Worm (Caenorhabditis elegans): ENCODE results near the gene chil-22.
"Not testable (repeated sequence)": the region's sequence is repeated elsewhere in the genome, so short reads cannot be mapped to it uniquely, and the experiment has no call there.

Gene chil-22

DNA sequence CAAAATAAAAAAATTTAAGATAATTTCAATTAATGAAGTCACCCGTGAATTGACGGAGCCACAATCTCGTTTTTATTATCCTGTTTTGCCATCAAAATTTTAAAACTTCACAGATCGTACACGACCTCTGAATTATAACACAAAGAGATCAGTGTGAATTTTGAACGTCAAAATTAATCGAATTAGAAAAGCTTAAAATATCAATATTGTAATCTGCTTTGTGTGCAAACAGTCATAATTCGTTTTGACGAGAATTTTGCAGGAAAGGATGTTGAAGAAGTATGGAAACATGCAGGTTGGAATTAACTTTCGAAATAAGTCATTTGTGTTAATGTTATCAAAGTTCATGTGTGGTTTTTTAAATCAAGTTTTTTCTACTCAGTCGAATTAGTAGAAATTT is 4.1 kb downstream of the chil-22 start, which contains the start of gene chil-21:
Gene chil-21, minus strand, starts transcription at position 101 of the 400 bp plus-strand sequence.
- TF ChIP-seq med-1 (GFP tag; optimal IDR thresholded peaks at IDR 0.05; ENCODE audit: insufficient read depth); klf-2 (GFP tag; conservative IDR thresholded peaks at IDR 0.05); tab-1 (GFP tag; IDR thresholded peaks at IDR 0.05): not testable (repeated sequence)

DNA sequence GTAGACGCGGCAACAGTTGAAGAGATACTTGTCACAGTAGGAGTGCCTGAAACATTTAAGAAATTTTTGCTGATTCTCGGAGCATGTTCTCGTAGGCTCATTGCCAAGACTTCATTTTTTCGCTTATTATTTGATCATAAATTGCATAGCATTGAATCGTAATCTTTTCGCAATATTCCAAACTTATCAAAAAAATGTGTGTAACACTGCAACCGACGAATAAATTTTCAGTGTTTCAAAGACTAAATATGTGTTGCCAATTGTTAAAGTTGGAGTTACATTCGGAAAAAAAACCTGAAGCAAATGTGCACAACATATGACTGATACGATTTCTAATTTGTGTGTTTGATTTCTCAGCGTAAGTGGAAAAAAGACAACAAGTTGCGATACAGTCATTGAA is 6.5 kb downstream of the chil-22 start, which contains the start of gene R09D1.14:
Gene R09D1.14, minus strand, starts transcription at position 101 of the 400 bp plus-strand sequence.
- TF ChIP-seq tab-1 (GFP tag; IDR thresholded peaks at IDR 0.05); klf-2 (GFP tag; conservative IDR thresholded peaks at IDR 0.05); T22C8.4 (GFP tag; IDR thresholded peaks at IDR 0.05): not testable (repeated sequence)

DNA sequence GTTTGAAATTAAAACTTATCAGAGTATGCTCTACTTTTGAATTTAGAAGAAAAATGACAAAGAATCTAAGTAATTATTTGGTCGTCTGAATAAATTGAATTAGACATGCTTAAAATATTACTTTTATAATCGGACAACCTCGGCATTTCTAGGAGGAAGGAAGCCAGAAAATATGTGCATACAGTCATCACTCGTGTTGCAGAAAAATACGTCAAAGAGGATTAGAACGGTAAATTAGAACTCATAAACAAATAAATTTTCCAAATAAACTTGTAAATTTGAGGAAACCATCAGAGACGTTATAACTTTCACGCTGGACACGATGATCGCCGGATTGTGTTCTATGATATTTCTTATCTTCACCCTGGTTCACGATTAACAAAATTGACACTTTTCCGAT is 11.7 kb downstream of the chil-22 start, which contains the start of gene chil-19:
Gene chil-19, minus strand, starts transcription at position 101 of the 400 bp plus-strand sequence.
- TF ChIP-seq ztf-29 (GFP tag; IDR thresholded peaks at IDR 0.05) (no peak), flt-1 (GFP tag; IDR thresholded peaks at IDR 0.05) (no peak), ref-1 (GFP tag; conservative IDR thresholded peaks at IDR 0.05) (no peak), med-1 (GFP tag; optimal IDR thresholded peaks at IDR 0.05; ENCODE audit: insufficient read depth) (no peak), ztf-23 (GFP tag; IDR thresholded peaks at IDR 0.05) (no peak), klf-2 (GFP tag; conservative IDR thresholded peaks at IDR 0.05) (no peak), cog-1 (tag; optimal IDR thresholded peaks at IDR 0.05) (no peak), tab-1 (GFP tag; IDR thresholded peaks at IDR 0.05) (no peak), T22C8.4 (GFP tag; IDR thresholded peaks at IDR 0.05) (no peak)

DNA sequence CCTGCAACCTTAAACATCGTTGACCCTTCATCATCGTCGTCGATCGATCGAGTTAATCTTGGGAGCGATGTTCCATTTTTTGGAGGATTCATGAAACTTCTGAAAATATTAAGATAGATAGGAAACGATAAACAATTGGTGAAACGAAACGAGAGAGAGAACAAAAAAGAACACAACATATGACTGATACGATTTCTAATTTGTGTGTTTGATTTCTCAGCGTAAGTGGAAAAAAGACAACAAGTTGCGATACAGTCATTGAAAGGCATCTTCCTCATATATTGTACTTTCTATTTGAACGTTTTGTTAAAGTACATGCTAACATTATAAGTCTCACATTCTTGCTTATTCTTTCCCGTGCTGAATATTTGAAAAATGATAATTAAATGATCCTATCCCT is 13.8 kb downstream of the chil-22 start, which contains the start of gene R09D1.12:
Gene R09D1.12, minus strand, starts transcription at position 101 of the 400 bp plus-strand sequence.
- TF ChIP-seq ztf-29 (GFP tag; IDR thresholded peaks at IDR 0.05); med-1 (GFP tag; optimal IDR thresholded peaks at IDR 0.05; ENCODE audit: insufficient read depth); ref-1 (GFP tag; conservative IDR thresholded peaks at IDR 0.05): not testable (repeated sequence)

DNA sequence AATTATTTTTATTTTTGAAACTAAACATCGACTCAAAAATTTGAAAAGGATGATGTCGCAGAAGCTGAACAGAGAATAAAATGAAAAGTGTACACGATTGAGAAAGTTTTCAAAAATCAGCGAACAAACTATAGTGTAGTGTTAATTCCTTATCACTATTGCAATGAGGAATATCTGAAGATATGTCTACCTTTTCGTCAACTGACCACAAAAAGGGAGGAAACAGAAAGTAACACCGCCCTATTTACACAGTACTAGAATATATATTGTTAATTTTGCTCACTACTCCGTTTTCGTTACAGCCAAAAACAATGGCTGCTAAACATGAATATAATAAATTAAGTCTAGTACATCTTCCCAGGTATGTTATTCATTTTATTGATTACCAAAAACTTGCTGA is 18.0 kb downstream of the chil-22 start, which contains the start of gene chil-18:
Gene chil-18, plus strand, starts transcription at position 301 of the 400 bp plus-strand sequence.
- TF ChIP-seq cog-1 (tag; optimal IDR thresholded peaks at IDR 0.05), result no peak
- no peak for TF ChIP-seq flt-1 (GFP tag; IDR thresholded peaks at IDR 0.05)
- no peak for TF ChIP-seq tab-1 (GFP tag; IDR thresholded peaks at IDR 0.05)
- no peak for TF ChIP-seq ref-1 (GFP tag; conservative IDR thresholded peaks at IDR 0.05)
- TF ChIP-seq ztf-23 (GFP tag; IDR thresholded peaks at IDR 0.05), result no peak
- TF ChIP-seq med-1 (GFP tag; optimal IDR thresholded peaks at IDR 0.05; ENCODE audit: insufficient read depth), result no peak
- TF ChIP-seq klf-2 (GFP tag; conservative IDR thresholded peaks at IDR 0.05), result no peak
- TF ChIP-seq ztf-29 (GFP tag; IDR thresholded peaks at IDR 0.05), result no peak
- TF ChIP-seq T22C8.4 (GFP tag; IDR thresholded peaks at IDR 0.05), result no peak

DNA sequence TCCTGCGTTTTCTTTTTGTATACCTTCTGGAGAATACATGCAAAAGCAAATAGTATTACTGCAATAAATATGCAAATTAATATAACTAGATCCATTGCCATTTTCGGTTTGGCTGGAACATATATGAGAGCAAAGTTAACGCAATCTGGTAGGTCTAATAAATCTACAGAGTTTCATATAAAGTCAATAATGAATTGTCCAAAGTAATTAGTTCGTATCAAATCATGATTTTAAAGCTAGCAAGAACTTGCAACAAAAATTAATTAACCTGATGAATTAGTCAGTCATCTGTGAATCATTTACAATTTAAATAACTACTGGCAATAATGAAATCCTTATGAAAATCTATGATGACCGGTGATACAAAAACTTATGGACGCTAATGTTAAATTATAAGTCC is 20.6 kb downstream of the chil-22 start, which contains the start of gene R09D1.13:
Gene R09D1.13, minus strand, starts transcription at position 101 of the 400 bp plus-strand sequence.
- no peak for TF ChIP-seq med-1 (GFP tag; optimal IDR thresholded peaks at IDR 0.05; ENCODE audit: insufficient read depth)
- no peak for TF ChIP-seq ztf-29 (GFP tag; IDR thresholded peaks at IDR 0.05)
- TF ChIP-seq tab-1 (GFP tag; IDR thresholded peaks at IDR 0.05), result no peak

DNA sequence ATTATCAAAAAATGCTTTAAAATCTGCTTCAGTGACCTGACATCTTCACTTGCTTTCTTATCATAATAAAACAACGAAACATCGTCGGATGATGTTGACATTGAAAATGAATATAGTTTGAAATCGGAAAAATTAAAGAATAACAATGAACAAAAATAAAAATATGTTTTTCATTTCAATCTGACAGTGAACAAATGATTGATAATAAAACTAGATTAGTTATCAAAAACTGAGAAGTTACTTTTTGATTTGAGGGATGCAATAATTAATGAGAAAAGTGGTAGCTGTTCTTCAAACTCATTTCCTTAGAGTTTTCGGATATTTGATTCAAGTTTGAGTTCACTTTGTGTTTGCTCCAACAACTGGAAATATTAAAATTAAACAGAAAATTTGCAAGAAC is 22.5 kb downstream of the chil-22 start, which contains the start of gene chil-15:
Gene chil-15, minus strand, starts transcription at position 101 of the 400 bp plus-strand sequence.
- TF ChIP-seq ztf-29 (GFP tag; IDR thresholded peaks at IDR 0.05) (no peak), ztf-23 (GFP tag; IDR thresholded peaks at IDR 0.05) (no peak), ref-1 (GFP tag; conservative IDR thresholded peaks at IDR 0.05) (no peak), flt-1 (GFP tag; IDR thresholded peaks at IDR 0.05) (no peak), T22C8.4 (GFP tag; IDR thresholded peaks at IDR 0.05) (no peak), tab-1 (GFP tag; IDR thresholded peaks at IDR 0.05) (no peak), cog-1 (tag; optimal IDR thresholded peaks at IDR 0.05) (no peak), klf-2 (GFP tag; conservative IDR thresholded peaks at IDR 0.05) (no peak), med-1 (GFP tag; optimal IDR thresholded peaks at IDR 0.05; ENCODE audit: insufficient read depth) (no peak)

DNA sequence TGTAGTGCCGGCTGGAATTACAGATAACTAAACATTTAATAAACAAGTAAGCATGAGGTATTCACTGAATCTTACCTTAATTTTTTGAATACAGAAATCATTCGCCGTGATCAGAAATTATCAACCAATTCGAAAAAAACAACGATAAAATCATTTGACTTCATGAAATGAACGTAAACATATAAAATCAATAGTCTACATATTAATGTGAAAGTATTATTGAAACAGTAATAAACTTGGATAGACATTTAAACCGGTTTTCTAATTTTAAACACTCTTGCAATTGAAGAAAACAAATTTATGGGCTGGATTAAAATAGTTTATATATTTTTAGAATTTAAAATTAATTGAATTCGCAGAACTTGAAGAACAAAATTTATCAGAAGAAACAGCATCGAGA is 24.2 kb downstream of the chil-22 start, which contains the start of gene chil-16:
Gene chil-16, minus strand, starts transcription at position 101 of the 400 bp plus-strand sequence.
- TF ChIP-seq flt-1 (GFP tag; IDR thresholded peaks at IDR 0.05), result no peak
- TF ChIP-seq klf-2 (GFP tag; conservative IDR thresholded peaks at IDR 0.05), result no peak
- TF ChIP-seq ztf-29 (GFP tag; IDR thresholded peaks at IDR 0.05), result no peak
- no peak for TF ChIP-seq ztf-23 (GFP tag; IDR thresholded peaks at IDR 0.05)

DNA sequence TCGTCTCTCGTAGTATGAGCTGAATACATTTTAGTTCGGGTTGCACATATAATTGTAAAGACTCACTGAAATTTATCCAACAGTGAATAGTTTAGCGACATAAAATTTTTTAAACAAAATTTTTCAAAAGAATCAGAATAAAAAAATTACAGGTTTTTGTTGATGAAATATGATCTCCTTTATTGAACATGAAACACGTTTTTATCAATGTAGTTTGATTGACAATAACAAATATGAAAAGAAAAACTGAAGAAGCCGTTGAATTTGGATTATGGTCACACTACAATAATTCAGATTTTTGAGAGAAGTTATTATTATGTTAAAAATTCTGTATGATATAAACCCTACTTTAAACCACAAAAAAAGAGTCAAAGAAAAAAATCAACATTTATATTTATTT is 25.9 kb downstream of the chil-22 start, which contains the start of gene chil-17:
Gene chil-17, minus strand, starts transcription at position 101 of the 400 bp plus-strand sequence.
- no peak for TF ChIP-seq ref-1 (GFP tag; conservative IDR thresholded peaks at IDR 0.05)
- TF ChIP-seq klf-2 (GFP tag; conservative IDR thresholded peaks at IDR 0.05), result no peak
- TF ChIP-seq ztf-23 (GFP tag; IDR thresholded peaks at IDR 0.05), result no peak

DNA sequence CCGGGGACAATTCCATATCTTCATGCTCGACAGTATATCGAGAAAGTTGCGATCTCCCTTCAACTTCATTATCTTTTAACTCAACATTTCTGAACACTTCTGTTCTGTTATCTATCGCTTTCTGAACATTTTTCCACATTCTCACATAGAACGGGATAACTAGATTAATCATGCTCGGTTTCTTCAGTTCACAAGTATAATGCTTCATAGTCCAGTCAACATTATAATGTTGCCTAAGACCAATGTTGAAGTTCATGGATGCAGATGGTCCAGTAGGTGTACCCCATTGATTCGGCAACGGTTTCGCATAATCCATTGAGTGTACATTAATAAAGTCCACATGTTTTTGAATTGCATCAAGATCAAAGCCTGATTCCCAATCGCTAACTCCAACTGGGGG is 27.1 kb downstream of the chil-22 start:
- TF ChIP-seq T22C8.4 (GFP tag; IDR thresholded peaks at IDR 0.05), result no peak
- TF ChIP-seq med-1 (GFP tag; optimal IDR thresholded peaks at IDR 0.05; ENCODE audit: insufficient read depth), result no peak
- TF ChIP-seq tab-1 (GFP tag; IDR thresholded peaks at IDR 0.05), result no peak
- TF ChIP-seq klf-2 (GFP tag; conservative IDR thresholded peaks at IDR 0.05), result no peak
- TF ChIP-seq ref-1 (GFP tag; conservative IDR thresholded peaks at IDR 0.05), result no peak
- TF ChIP-seq ztf-23 (GFP tag; IDR thresholded peaks at IDR 0.05), result no peak
- TF ChIP-seq cog-1 (tag; optimal IDR thresholded peaks at IDR 0.05), result no peak
- no peak for TF ChIP-seq ztf-29 (GFP tag; IDR thresholded peaks at IDR 0.05)
- no peak for TF ChIP-seq flt-1 (GFP tag; IDR thresholded peaks at IDR 0.05)

DNA sequence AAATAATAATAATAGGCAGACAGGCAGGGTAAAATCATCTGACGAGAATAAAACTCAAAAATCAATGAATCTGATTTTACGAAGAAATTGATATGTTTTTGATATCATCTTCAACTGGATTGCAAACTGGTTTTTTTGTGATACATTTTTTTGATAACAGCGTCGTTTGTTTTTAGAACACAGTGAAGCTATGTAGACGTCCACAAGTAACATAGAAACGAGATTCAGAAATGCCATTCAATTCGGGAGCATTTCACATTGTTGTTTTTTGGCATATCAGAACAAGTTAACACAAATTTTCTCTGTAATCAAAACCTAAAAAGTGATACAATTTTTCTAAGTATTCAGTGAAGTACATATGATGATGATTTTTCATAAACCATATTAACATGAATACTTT is 27.8 kb downstream of the chil-22 start, which contains the start of gene chil-13:
Gene chil-13, minus strand, starts transcription at position 101 of the 400 bp plus-strand sequence.
- TF ChIP-seq T22C8.4 (GFP tag; IDR thresholded peaks at IDR 0.05), result no peak
- TF ChIP-seq med-1 (GFP tag; optimal IDR thresholded peaks at IDR 0.05; ENCODE audit: insufficient read depth), result no peak
- no peak for TF ChIP-seq cog-1 (tag; optimal IDR thresholded peaks at IDR 0.05)
- no peak for TF ChIP-seq ref-1 (GFP tag; conservative IDR thresholded peaks at IDR 0.05)
